Worm (Caenorhabditis elegans) whole organism, L4/young adult: ENCODE results near the gene D1025.1.

Experiments
- W03F9.2 ChIP-seq: fragments of 150-350 bp; optimal IDR thresholded peaks from 2 replicates; lab custom pipeline; 2014; ENCODE audit warnings: missing biosample characterization, missing genetic modification characterization
- dao-5 ChIP-seq: sonication (generic microtip); optimal IDR thresholded peaks from 2 replicates; lab custom pipeline; 2016; ENCODE audit warnings: missing genotype, missing genetic modification characterization, moderate library complexity, missing compliant biosample characterization
- him-1 ChIP-seq: sonication (generic microtip); optimal IDR thresholded peaks from 2 replicates; lab custom pipeline; 2016; ENCODE audit warnings: missing genotype, missing genetic modification reagents, missing genetic modification characterization, missing compliant biosample characterization

The D1025.1 gene

DNA sequence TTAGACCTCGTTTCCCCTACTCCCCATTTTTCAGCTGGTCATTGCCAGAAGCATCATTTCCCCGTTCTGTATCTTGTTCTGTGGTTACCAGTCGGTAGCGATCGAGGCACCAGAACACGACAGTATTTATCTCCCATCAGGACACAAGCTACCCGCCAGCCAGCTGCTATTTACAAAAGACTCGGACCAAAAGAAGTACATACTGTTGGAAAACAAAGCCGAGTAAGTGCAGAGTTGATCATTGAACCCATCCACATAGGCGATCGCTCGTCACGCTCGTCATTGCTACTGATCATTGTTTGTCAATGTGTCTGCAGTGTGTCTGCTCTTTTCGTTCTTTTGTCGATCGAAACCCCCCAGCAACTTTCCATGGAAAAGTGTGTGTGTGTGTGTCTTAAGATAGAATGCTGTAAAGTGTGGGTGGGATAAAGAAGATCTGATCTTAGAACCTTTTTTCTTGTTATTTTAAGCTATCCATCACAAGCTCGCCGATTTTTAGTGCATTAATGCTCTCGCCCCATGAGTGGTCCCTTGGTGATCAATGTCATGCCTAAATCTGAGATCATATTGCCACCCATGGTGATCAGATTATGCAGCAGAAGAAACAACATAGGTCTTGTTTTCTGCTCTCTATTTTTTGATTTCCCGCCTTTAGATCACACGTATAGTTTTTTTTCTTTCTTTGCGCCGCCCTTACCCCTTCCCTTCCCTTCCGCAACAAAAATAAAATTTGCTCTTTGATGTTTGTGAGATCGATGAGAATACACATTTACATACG is 39.1 kb downstream of the D1025.1 start:
- TF ChIP-seq W03F9.2 (tag; lab: Kevin White, UChicago) (no peak), dao-5 (tag; lab: Kevin White, UChicago) (no peak), him-1 (tag; lab: Kevin White, UChicago) (no peak)

DNA sequence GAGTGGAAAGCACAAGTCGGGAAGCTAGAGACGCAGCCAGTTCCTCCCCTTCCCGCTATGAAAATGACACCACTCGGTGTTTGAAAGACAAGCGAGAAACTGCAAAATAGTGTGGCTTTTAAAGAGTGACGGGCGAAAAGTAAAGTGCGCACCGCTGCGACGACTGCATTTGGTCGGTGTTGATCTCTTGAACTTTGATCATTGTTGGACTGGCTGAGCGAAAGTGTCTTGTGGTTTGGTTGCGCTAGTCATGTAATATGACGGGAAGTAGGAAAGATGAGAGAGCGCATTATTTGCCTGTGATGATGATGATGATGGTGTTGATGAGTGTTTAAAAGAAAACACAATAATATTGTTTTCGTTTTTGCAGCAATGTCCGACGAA is 39.7 kb downstream of the D1025.1 start:
- TF ChIP-seq him-1 (tag; lab: Kevin White, UChicago) (peak; percentile 61), W03F9.2 (tag; lab: Kevin White, UChicago) (peak; percentile 78), dao-5 (tag; lab: Kevin White, UChicago) (no peak)

DNA sequence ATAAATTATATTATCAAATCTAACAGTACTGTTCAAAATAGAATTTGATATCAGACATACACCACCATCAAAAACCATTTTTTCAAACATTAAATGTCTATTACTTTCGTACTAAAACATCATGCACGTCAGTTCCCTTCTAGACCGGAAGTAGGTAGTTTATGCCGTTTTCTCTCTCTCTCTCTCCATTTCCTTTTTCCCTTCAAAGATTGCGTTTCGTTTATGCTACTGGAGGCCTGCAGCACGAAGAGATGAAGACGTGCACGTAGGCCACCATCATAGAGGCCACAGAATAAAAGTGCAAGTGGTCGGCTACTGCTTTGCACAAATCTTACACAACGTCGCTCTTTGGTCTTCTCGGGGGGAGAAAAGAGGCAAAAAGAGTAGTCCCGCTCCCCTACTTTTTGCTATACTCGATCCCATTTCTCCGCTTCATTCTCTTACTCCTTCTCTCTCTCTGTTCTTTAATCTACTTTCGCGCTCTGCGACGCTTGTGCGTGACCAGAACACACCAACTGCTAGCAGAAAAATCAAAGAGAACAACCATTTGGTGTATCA is 40.9 kb downstream of the D1025.1 start:
- TF ChIP-seq him-1 (tag; lab: Kevin White, UChicago) (no peak), dao-5 (tag; lab: Kevin White, UChicago) (no peak), W03F9.2 (tag; lab: Kevin White, UChicago) (no peak)

DNA sequence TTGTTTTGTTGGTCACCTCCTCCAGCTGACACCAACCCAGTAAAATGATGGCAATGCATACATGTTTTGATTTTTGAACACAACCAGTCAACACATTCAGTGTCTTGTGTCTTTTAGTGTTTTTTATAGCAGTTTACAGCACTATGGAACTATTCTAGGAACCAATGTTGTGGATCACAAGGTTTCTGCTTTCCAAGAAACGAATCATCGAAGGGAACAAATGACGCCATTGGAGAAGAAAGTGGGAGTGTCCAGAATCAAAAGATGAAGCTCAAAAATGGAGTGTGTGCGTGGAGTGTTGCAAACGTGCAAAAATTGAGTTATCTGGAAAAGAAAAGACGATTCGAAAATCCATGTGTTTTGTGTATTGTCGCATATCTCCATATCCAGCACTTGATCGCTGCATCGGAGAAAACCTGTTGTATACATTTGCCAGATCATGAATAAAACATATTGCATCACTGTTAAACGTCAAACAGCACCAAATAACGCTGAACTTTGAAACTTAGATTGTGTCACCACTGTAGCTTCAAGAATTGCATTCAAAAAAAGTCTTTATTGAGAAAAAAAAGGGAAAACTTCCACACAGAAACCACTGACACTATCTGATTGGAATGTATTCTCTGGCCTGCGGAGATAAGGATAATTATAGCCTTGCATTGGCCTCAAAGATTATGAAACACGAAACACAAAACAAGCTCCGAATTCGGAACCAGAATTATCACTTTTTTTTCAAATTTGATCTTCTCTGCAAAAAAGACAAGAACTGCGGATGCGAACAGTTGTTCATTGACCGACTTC is 41.9 kb downstream of the D1025.1 start:
- TF ChIP-seq dao-5 (tag; lab: Kevin White, UChicago) (no peak), W03F9.2 (tag; lab: Kevin White, UChicago) (no peak), him-1 (tag; lab: Kevin White, UChicago) (no peak)

DNA sequence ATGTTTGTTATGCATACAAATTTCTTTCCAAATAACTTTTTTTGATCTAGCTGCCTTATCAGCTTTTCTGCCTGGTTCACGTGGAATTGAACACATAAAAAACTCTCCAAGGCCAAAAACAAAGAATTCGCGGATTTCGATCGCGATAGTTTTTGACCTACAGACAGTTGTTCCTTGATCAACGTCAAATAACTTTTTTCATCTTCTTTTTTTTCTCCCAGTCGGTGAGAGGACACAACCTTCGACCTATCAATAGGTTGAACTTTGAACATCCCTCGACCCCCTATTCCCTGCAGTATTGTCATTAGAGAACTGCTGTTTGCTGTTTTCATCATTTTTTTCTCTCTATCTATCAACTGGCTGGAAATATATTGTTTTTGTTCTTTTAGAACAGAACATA is 43.3 kb downstream of the D1025.1 start:
- TF ChIP-seq him-1 (tag; lab: Kevin White, UChicago) (no peak), dao-5 (tag; lab: Kevin White, UChicago) (no peak)

DNA sequence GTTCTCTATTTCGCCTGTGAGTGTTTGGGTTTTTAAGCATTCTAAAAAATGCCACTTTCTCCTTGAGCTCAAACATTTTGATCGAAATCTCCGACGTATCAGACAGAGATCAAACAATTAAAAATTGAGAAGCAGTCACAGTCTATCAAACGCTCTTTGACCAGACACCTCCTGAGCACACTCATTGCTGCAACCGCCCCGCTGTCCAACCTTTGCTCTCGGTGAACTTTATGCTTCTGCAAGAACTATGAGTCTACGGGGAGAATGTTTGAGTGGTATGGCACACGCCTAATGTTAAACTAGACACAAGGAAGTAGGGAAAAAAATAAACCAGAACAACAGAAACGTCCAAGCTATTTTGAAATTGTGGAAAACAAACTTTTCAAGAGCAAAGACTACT is 44.7 kb downstream of the D1025.1 start:
- no peak for TF ChIP-seq him-1 (tag; lab: Kevin White, UChicago)
- no peak for TF ChIP-seq dao-5 (tag; lab: Kevin White, UChicago)
- no peak for TF ChIP-seq W03F9.2 (tag; lab: Kevin White, UChicago)

DNA sequence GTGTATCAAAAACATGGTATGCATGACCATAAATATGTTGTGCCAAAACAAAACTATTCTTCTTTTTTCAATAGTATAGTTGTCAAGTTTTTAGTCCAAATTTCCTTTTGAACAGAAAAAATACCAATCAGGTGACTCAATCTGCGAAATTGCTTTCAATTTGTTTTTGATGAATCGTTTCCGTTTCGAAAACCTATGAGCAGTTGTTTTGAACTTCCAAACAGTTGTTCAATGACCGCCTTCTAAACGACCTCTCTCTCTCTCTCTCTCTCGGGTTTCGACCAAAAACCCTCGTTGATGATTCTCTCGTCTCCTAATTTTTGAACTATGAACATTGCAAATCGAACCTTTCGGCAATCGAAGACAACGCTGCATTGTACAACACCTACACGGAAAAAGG is 45.5 kb downstream of the D1025.1 start:
- TF ChIP-seq him-1 (tag; lab: Kevin White, UChicago): no peak
- TF ChIP-seq W03F9.2 (tag; lab: Kevin White, UChicago): no peak
- no peak for TF ChIP-seq dao-5 (tag; lab: Kevin White, UChicago)

DNA sequence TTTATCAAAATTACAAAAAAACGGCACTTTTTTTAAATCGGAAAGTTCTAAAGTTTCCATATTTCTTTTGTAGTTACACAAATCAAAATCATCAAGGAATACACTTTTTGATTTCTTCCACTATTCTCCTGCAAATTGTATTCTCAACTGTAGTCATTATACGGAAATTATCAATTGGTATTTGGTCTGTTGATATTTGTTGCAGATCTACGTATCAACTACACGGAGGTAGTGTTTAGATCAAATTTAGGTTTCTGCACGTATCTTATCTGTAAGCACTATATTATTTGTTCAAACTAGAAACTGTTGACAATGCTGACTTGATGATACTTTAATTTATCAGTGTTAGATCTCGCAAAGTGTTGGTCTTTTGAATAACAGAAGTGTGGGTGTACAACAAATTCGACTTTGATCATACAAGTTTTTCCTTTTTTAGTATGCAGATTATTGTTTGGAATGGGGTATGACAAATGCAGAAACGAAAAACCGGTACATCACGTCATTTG is 47.7 kb downstream of the D1025.1 start:
- TF ChIP-seq dao-5 (tag; lab: Kevin White, UChicago) (no peak), him-1 (tag; lab: Kevin White, UChicago) (no peak), W03F9.2 (tag; lab: Kevin White, UChicago) (no peak)

DNA sequence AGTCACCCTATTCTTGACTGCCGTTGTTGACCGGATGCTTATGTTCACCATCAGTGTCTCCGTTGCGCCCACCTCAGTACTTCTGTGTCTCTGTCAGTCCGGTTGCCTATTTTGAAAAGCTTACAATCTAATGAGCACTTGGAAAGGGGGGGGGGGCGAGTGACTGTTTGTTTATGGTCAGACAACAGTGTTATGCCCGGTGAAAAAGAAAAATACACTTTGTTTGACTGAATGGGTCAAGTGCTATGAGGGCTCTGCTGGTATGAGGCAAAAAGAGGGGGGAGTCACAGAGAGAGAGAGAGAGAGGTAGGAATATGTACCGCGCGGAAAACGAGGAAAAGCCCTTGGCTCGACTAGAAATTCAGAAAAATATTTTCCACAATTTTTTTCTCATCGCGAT is 50.7 kb downstream of the D1025.1 start:
- TF ChIP-seq dao-5 (tag; lab: Kevin White, UChicago): no peak
- no peak for TF ChIP-seq him-1 (tag; lab: Kevin White, UChicago)
- no peak for TF ChIP-seq W03F9.2 (tag; lab: Kevin White, UChicago)
